Worm (Caenorhabditis elegans) whole organism, L4 larva: ENCODE results near the gene aqp-7.

Source experiments
- Y5F2A.4 ChIP-seq: fragments of 200-800 bp; sonication (Bioruptor generic); optimal IDR thresholded peaks from 2 replicates; lab custom pipeline; 2018; ENCODE audit warnings: mild to moderate bottlenecking, missing genetic modification characterization, missing compliant biosample characterization
- ceh-28 ChIP-seq: fragments of 150-350 bp; optimal IDR thresholded peaks from 2 replicates; lab custom pipeline; 2014; ENCODE audit warnings: missing biosample characterization, missing genetic modification reagents, missing genetic modification characterization
- ces-1 ChIP-seq: fragments of 150-350 bp; sonication (generic microtip); optimal IDR thresholded peaks from 4 replicates; lab custom pipeline; 2014; ENCODE audit warnings: missing biosample characterization, missing genetic modification reagents, missing genetic modification characterization
- dmd-6 ChIP-seq: fragments of 200-800 bp; sonication (Bioruptor generic); IDR thresholded peaks from 2 replicates; pipeline ENCODE4 v1.3.6; 2022; ENCODE audit warnings: missing genetic modification reagents, missing genetic modification characterization, missing compliant biosample characterization
- hlh-11 ChIP-seq: fragments of 200-800 bp; sonication (Bioruptor generic); optimal IDR thresholded peaks from 2 replicates; lab custom pipeline; 2018; ENCODE audit warnings: mild to moderate bottlenecking, missing genetic modification characterization, missing compliant biosample characterization
- lin-39 ChIP-seq: fragments of 150-350 bp; optimal IDR thresholded peaks from 2 replicates; lab custom pipeline; 2014; ENCODE audit warnings: missing biosample characterization, missing genetic modification reagents, missing genetic modification characterization
- lsy-2 ChIP-seq, 2 experiments: fragments of 150-350 bp in 1 of 2; sonication (generic microtip) in 1 of 2; optimal IDR thresholded peaks; 2 replicates each; lab custom pipeline; 2014 to 2017; ENCODE audit warnings: missing biosample characterization in 2 of 2, missing genetic modification characterization in 2 of 2
- madf-5 ChIP-seq, 2 experiments: fragments of 200-800 bp; sonication (Bioruptor generic); IDR thresholded peaks; 2 replicates each; pipeline ENCODE4 v1.3.6; 2022; ENCODE audit warnings: missing compliant biosample characterization in 2 of 2, missing genetic modification characterization in 2 of 2
- madf-9 ChIP-seq: fragments of 200-800 bp; sonication (Bioruptor generic); conservative IDR thresholded peaks from 2 replicates; pipeline ENCODE4 v1.3.6; 2022; ENCODE audit warnings: missing genetic modification reagents, missing genetic modification characterization, missing compliant biosample characterization
- mep-1 ChIP-seq: fragments of 150-350 bp; sonication (generic microtip); optimal IDR thresholded peaks from 3 replicates; lab custom pipeline; 2014; ENCODE audit warnings: missing biosample characterization, missing genetic modification characterization
- nhr-102 ChIP-seq: sonication (generic microtip); optimal IDR thresholded peaks from 2 replicates; lab custom pipeline; 2016; ENCODE audit warnings: mild to moderate bottlenecking, missing genetic modification characterization, moderate library complexity, missing compliant biosample characterization
- nhr-77 ChIP-seq: fragments of 150-350 bp; optimal IDR thresholded peaks from 2 replicates; lab custom pipeline; 2014; ENCODE audit warnings: missing biosample characterization, missing genetic modification characterization
- pqm-1 ChIP-seq: sonication (generic microtip); optimal IDR thresholded peaks from 2 replicates; lab custom pipeline; 2017; ENCODE audit warnings: missing biosample characterization, missing genetic modification characterization
- set-16 ChIP-seq: fragments of 200-800 bp; sonication (Bioruptor generic); IDR thresholded peaks from 2 replicates; pipeline ENCODE4 v1.3.6; 2022; ENCODE audit warnings: missing genetic modification reagents, missing genetic modification characterization, missing compliant biosample characterization
- spr-1 ChIP-seq: sonication (generic microtip); optimal IDR thresholded peaks from 2 replicates; lab custom pipeline; 2016; ENCODE audit warnings: mild to moderate bottlenecking, missing genetic modification characterization, missing compliant biosample characterization
- unc-39 ChIP-seq: sonication (generic microtip); optimal IDR thresholded peaks from 2 replicates; lab custom pipeline; 2017; ENCODE audit warnings: missing biosample characterization, missing genetic modification characterization
- unc-62 ChIP-seq, 3 experiments: fragments of 150-350 bp in 1 of 3; sonication (generic microtip); optimal IDR thresholded peaks in 2 of 3; peaks in 1 of 3; 1 replicate in 1 of 3; 2 replicates in 2 of 3; lab custom pipeline; 2014 to 2017; ENCODE audit warnings: missing biosample characterization in 3 of 3, missing genetic modification characterization in 3 of 3, missing genetic modification reagents in 3 of 3, missing genotype in 1 of 3
- zfp-3 ChIP-seq: fragments of 200-800 bp; sonication (Bioruptor generic); conservative IDR thresholded peaks from 2 replicates; pipeline ENCODE4 v1.3.6; 2022; ENCODE audit warnings: missing genetic modification reagents, missing genetic modification characterization, missing compliant biosample characterization
- ztf-7 ChIP-seq: fragments of 150-350 bp; optimal IDR thresholded peaks from 2 replicates; lab custom pipeline; 2014; ENCODE audit warnings: missing biosample characterization, missing genetic modification characterization

The aqp-7 gene

ce11 chrX:3061698-3062097 is 36.8 kb downstream of the aqp-7 start:
- TF ChIP-seq ceh-28 (tag; lab: Kevin White, UChicago) (no peak), nhr-102 (tag; lab: Kevin White, UChicago) (no peak), lsy-2 (tag; optimal IDR thresholded peaks at IDR 0.05; lab: Kevin White, UChicago) (no peak), hlh-11 (tag; lab: Kevin White, UChicago) (no peak), pqm-1 (tag; lab: Kevin White, UChicago) (no peak), zfp-3 (GFP tag; lab: Robert Waterston, UW) (no peak), nhr-77 (tag; lab: Kevin White, UChicago) (no peak), unc-39 (tag; lab: Kevin White, UChicago) (no peak), Y5F2A.4 (GFP tag; lab: Kevin White, UChicago) (no peak), ces-1 (GFP tag; lab: Kevin White, UChicago) (no peak)

ce11 chrX:3063274-3063673 is 38.4 kb downstream of the aqp-7 start, which contains the start of gene ceh-30:
ceh-30 (plus strand) TSS chrX:3063574.
- TF ChIP-seq set-16, result peak; percentile 29; the same call in 1 of the 2 replicates
- no peak for TF ChIP-seq pqm-1 (tag; lab: Kevin White, UChicago)

ce11 chrX:3067052-3067451 is 42.2 kb downstream of the aqp-7 start:
- TF ChIP-seq lin-39 (tag; lab: Kevin White, UChicago), result no peak
- TF ChIP-seq unc-62 (GFP tag; optimal IDR thresholded peaks at IDR 0.05 in 1 of 2; lab: Kevin White, UChicago), result peak in 1 of 2 experiments; percentile 98
- TF ChIP-seq unc-62 (tag; optimal IDR thresholded peaks at IDR 0.05; lab: Kevin White, UChicago), result no peak

ce11 chrX:3070322-3070721 is 45.5 kb downstream of the aqp-7 start, which contains the start of gene ceh-31:
ceh-31 (minus strand) TSS chrX:3070422.
- TF ChIP-seq ztf-7 (no peak), spr-1 (tag; lab: Kevin White, UChicago) (no peak), mep-1 (tag; lab: Kevin White, UChicago) (no peak), madf-5 (GFP tag; IDR thresholded peaks at IDR 0.05; lab: Robert Waterston, UW) (no peak), dmd-6 (GFP tag; lab: Robert Waterston, UW) (no peak), madf-9 (GFP tag; lab: Robert Waterston, UW) (no peak)
